Worm (Caenorhabditis elegans) whole organism, L2 larva: Measurements from ENCODE around the gene fipr-17.

ENCODE experiments used
- Y55F3AM.14 ChIP-seq: fragments of 200-800 bp; sonication (Bioruptor generic); optimal IDR thresholded peaks from 2 replicates; lab custom pipeline; 2018; ENCODE audit warnings: mild to moderate bottlenecking, missing genetic modification characterization, missing compliant biosample characterization
- alr-1 ChIP-seq: fragments of 150-350 bp; optimal IDR thresholded peaks from 2 replicates; lab custom pipeline; 2014; ENCODE audit warnings: missing biosample characterization, missing genetic modification characterization
- nhr-6 ChIP-seq: fragments of 150-350 bp; optimal IDR thresholded peaks from 2 replicates; lab custom pipeline; 2014; ENCODE audit warnings: missing biosample characterization, missing genetic modification characterization

- TF ChIP-seq alr-1: no peak
- no peak for TF ChIP-seq Y55F3AM.14 (GFP tag; lab: Kevin White, UChicago)
- no peak for TF ChIP-seq nhr-6
Measured at ce11 chrIII:11045196-11045595, 37.8 kb upstream of the fipr-17 start.
